Worm (Caenorhabditis elegans) whole organism, mixed stage, embryonic: ENCODE data around the gene nas-32.

Experiments
- bed-3 ChIP-seq: fragments of 200-800 bp; sonication (Bioruptor generic); optimal IDR thresholded peaks from 3 replicates; lab custom pipeline; 2018; ENCODE audit warnings: mild to moderate bottlenecking, missing genetic modification characterization, moderate library complexity, missing compliant biosample characterization
- blmp-1 ChIP-seq: fragments of 150-350 bp; optimal IDR thresholded peaks from 2 replicates; lab custom pipeline; 2014; ENCODE audit warnings: missing biosample characterization, missing genetic modification characterization
- ceh-39 ChIP-seq: fragments of 150-350 bp; optimal IDR thresholded peaks from 2 replicates; lab custom pipeline; 2014; ENCODE audit warnings: missing biosample characterization, missing genetic modification characterization
- ceh-43 ChIP-seq: fragments of 200-800 bp; sonication (Bioruptor generic); optimal IDR thresholded peaks from 2 replicates; lab custom pipeline; 2018; ENCODE audit warnings: mild to moderate bottlenecking, missing genetic modification characterization, moderate library complexity, missing compliant biosample characterization
- drap-1 ChIP-seq: fragments of 200-800 bp; sonication (Bioruptor generic); optimal IDR thresholded peaks from 3 replicates; lab custom pipeline; 2018; ENCODE audit warnings: mild to moderate bottlenecking, missing genetic modification characterization, missing compliant biosample characterization
- elt-3 ChIP-seq: fragments of 150-350 bp; optimal IDR thresholded peaks from 2 replicates; lab custom pipeline; 2014; ENCODE audit warnings: missing biosample characterization, missing genetic modification characterization
- flh-1 ChIP-seq: fragments of 200-800 bp; sonication (Bioruptor generic); optimal IDR thresholded peaks from 2 replicates; lab custom pipeline; 2018; ENCODE audit warnings: mild to moderate bottlenecking, missing genetic modification characterization, moderate library complexity, missing compliant biosample characterization
- ham-2 ChIP-seq: fragments of 200-800 bp; sonication (Bioruptor generic); optimal IDR thresholded peaks from 2 replicates; lab custom pipeline; 2018; ENCODE audit warnings: mild to moderate bottlenecking, missing genetic modification characterization, missing compliant biosample characterization
- hlh-1 ChIP-seq: fragments of 150-350 bp; optimal IDR thresholded peaks from 2 replicates; lab custom pipeline; 2014; ENCODE audit warnings: missing biosample characterization, missing genetic modification reagents, missing genetic modification characterization
- lin-32 ChIP-seq: fragments of 200-800 bp; sonication (Bioruptor generic); optimal IDR thresholded peaks from 2 replicates; lab custom pipeline; 2018; ENCODE audit warnings: mild to moderate bottlenecking, missing genetic modification characterization, missing compliant biosample characterization
- lsy-2 ChIP-seq: fragments of 150-350 bp; optimal IDR thresholded peaks from 2 replicates; lab custom pipeline; 2014; ENCODE audit warnings: missing biosample characterization, missing genetic modification characterization
- mab-5 ChIP-seq: fragments of 150-350 bp; optimal IDR thresholded peaks from 2 replicates; lab custom pipeline; 2014; ENCODE audit warnings: missing biosample characterization, missing genetic modification characterization
- mep-1 ChIP-seq: fragments of 150-350 bp; optimal IDR thresholded peaks from 2 replicates; lab custom pipeline; 2017; ENCODE audit warnings: missing biosample characterization, missing genetic modification reagents, missing genetic modification characterization, inconsistent platforms
- mls-2 ChIP-seq: sonication (generic microtip); optimal IDR thresholded peaks from 2 replicates; lab custom pipeline; 2016; ENCODE audit warnings: mild to moderate bottlenecking, missing genetic modification characterization, moderate library complexity, missing compliant biosample characterization
- nhr-12 ChIP-seq: fragments of 150-350 bp; optimal IDR thresholded peaks from 2 replicates; lab custom pipeline; 2014; ENCODE audit warnings: missing biosample characterization, missing genetic modification characterization
- nhr-2 ChIP-seq: fragments of 150-350 bp; optimal IDR thresholded peaks from 2 replicates; lab custom pipeline; 2014; ENCODE audit warnings: missing biosample characterization, missing genetic modification characterization
- nhr-237 ChIP-seq: fragments of 150-350 bp; optimal IDR thresholded peaks from 2 replicates; lab custom pipeline; 2014; ENCODE audit warnings: missing biosample characterization, missing genetic modification characterization
- nhr-28 ChIP-seq: fragments of 150-350 bp; optimal IDR thresholded peaks from 2 replicates; lab custom pipeline; 2014; ENCODE audit warnings: missing biosample characterization, missing genetic modification characterization
- nhr-76 ChIP-seq: sonication (generic microtip); optimal IDR thresholded peaks from 2 replicates; lab custom pipeline; 2017; ENCODE audit warnings: missing biosample characterization, missing genetic modification characterization
- pha-4 ChIP-seq: fragments of 150-350 bp; optimal IDR thresholded peaks from 2 replicates; lab custom pipeline; 2018; ENCODE audit warnings: missing biosample characterization, missing genetic modification reagents, missing genetic modification characterization
- sem-2 ChIP-seq: fragments of 200-800 bp; sonication (Bioruptor generic); optimal IDR thresholded peaks from 2 replicates; lab custom pipeline; 2018; ENCODE audit warnings: mild to moderate bottlenecking, missing genetic modification characterization, missing compliant biosample characterization
- snpc-4 ChIP-seq: fragments of 150-350 bp; optimal IDR thresholded peaks from 2 replicates; lab custom pipeline; 2014; ENCODE audit warnings: missing biosample characterization, missing genetic modification characterization
- sptf-1 ChIP-seq: sonication (generic microtip); optimal IDR thresholded peaks from 2 replicates; lab custom pipeline; 2017; ENCODE audit warnings: mild to moderate bottlenecking, missing genetic modification characterization, moderate library complexity, missing compliant biosample characterization
- tbx-8 ChIP-seq: fragments of 200-800 bp; sonication (Bioruptor generic); optimal IDR thresholded peaks from 2 replicates; lab custom pipeline; 2018; ENCODE audit warnings: mild to moderate bottlenecking, missing genetic modification characterization, moderate library complexity, missing compliant biosample characterization
- unc-120 ChIP-seq: sonication (generic microtip); optimal IDR thresholded peaks from 2 replicates; lab custom pipeline; 2017; ENCODE audit warnings: missing genetic modification characterization, missing compliant biosample characterization; ENCODE audit not compliant: poor library complexity, severe bottlenecking
- unc-39 ChIP-seq: fragments of 150-350 bp; optimal IDR thresholded peaks from 2 replicates; lab custom pipeline; 2014; ENCODE audit warnings: missing biosample characterization, missing genetic modification characterization
- unc-62 ChIP-seq: fragments of 150-350 bp; optimal IDR thresholded peaks from 2 replicates; lab custom pipeline; 2014; ENCODE audit warnings: missing biosample characterization, missing genetic modification reagents, missing genetic modification characterization
- ztf-11 ChIP-seq: fragments of 150-350 bp; optimal IDR thresholded peaks from 2 replicates; lab custom pipeline; 2014; ENCODE audit warnings: missing biosample characterization, missing genetic modification characterization

Gene nas-32

DNA sequence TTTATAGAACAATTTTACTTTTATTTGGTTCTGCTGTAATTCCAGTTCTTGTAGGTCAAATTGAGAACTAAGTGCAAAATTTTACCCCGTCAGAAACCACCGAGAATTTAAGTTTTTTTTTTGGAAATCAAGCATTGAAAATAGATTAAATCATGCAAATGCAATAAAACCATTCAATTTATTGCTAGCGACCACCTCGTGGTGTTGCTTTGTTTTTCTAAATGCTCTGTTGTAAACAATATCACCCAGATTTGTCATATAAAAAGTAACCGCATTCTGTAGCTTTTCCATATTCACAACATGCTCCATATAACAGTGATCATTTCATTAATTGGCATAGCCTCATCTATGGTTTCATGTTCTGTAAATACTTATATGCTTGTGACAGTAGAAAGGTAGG is 49.5 kb downstream of the nas-32 start, which contains the start of gene srbc-12:
Gene srbc-12 (plus strand): TSS at position 301 of the 400 bp plus-strand sequence.
- TF ChIP-seq nhr-237 (tag; lab: Kevin White, UChicago), result no peak
- no peak for TF ChIP-seq nhr-2 (tag; lab: Kevin White, UChicago)
- no peak for TF ChIP-seq sptf-1 (tag; lab: Kevin White, UChicago)
- TF ChIP-seq bed-3 (GFP tag; lab: Kevin White, UChicago), result no peak
- no peak for TF ChIP-seq nhr-12 (tag; lab: Kevin White, UChicago)
- no peak for TF ChIP-seq lin-32 (GFP tag; lab: Kevin White, UChicago)
- no peak for TF ChIP-seq nhr-28
- no peak for TF ChIP-seq ztf-11
- TF ChIP-seq hlh-1 (tag; lab: Kevin White, UChicago), result no peak
- no peak for TF ChIP-seq tbx-8 (GFP tag; lab: Kevin White, UChicago)
- no peak for TF ChIP-seq lsy-2 (tag; lab: Kevin White, UChicago)
- no peak for TF ChIP-seq mls-2 (tag; lab: Kevin White, UChicago)
- no peak for TF ChIP-seq mab-5 (tag; lab: Kevin White, UChicago)
- no peak for TF ChIP-seq ceh-39
- TF ChIP-seq unc-39 (tag; lab: Kevin White, UChicago), result no peak
- no peak for TF ChIP-seq unc-120
- TF ChIP-seq ceh-43 (GFP tag; lab: Kevin White, UChicago), result no peak
- TF ChIP-seq, all 35 proteins: peak for 0

DNA sequence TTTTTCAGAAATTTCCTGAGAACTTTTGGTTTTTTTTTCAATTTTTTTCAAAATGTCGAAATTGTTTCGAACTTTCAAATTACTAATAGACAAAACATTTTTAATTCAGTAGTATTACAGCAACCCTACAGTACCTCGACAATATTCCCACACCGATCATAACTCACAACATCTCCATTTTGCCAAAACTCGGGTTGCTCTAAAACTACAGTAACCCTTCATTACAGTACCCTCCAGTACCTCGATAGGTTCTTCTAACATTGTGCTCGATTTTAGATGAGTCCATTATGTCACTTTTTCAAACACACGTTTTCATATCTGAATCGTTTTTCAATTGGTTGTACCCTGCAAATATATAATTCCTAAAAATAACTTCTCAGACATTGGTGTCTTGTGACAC is 49.9 kb downstream of the nas-32 start:
- no peak for TF ChIP-seq elt-3 (tag; lab: Kevin White, UChicago)
- no peak for TF ChIP-seq snpc-4
- no peak for TF ChIP-seq mep-1
- no peak for TF ChIP-seq ham-2 (GFP tag; lab: Kevin White, UChicago)
- TF ChIP-seq flh-1 (GFP tag; lab: Kevin White, UChicago), result no peak
- no peak for TF ChIP-seq hlh-1 (tag; lab: Kevin White, UChicago)
- no peak for TF ChIP-seq pha-4 (tag; lab: Kevin White, UChicago)
- TF ChIP-seq ceh-43 (GFP tag; lab: Kevin White, UChicago), result no peak
- TF ChIP-seq nhr-237 (tag; lab: Kevin White, UChicago), result no peak
- no peak for TF ChIP-seq nhr-12 (tag; lab: Kevin White, UChicago)
- no peak for TF ChIP-seq drap-1 (GFP tag; lab: Kevin White, UChicago)
- no peak for TF ChIP-seq unc-120
- no peak for TF ChIP-seq unc-62 (GFP tag; lab: Kevin White, UChicago)
- no peak for TF ChIP-seq nhr-76
- no peak for TF ChIP-seq sptf-1 (tag; lab: Kevin White, UChicago)

DNA sequence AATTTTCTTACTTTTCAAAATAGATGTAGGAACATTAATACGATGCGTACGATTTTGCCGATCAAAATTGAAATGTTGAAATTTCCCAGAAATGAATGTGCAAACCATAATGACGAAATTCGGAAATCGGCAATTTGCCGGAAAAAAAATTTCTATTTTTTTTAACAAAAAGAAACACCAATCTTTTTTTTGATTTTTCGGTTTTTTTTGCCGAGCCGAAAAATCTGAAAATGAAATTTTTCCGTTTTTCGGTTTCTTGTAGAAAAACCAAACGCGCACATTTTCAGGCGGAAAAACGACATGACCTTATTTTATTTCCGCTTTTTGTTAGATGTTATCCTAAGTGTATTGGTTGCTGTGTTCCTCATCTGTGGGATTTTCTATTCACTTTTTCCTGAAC is 51.5 kb downstream of the nas-32 start, which contains the start of gene srbc-13:
Gene srbc-13 (plus strand): TSS at position 301 of the 400 bp plus-strand sequence.
- TF ChIP-seq nhr-237 (tag; lab: Kevin White, UChicago) (no peak), snpc-4 (no peak), drap-1 (GFP tag; lab: Kevin White, UChicago) (no peak), nhr-76 (no peak), blmp-1 (tag; lab: Kevin White, UChicago) (no peak), mls-2 (tag; lab: Kevin White, UChicago) (no peak), ham-2 (GFP tag; lab: Kevin White, UChicago) (no peak), sem-2 (GFP tag; lab: Kevin White, UChicago) (no peak), flh-1 (GFP tag; lab: Kevin White, UChicago) (no peak), mep-1 (no peak), nhr-2 (tag; lab: Kevin White, UChicago) (no peak), unc-120 (no peak), sptf-1 (tag; lab: Kevin White, UChicago) (no peak), ztf-11 (no peak)
- TF ChIP-seq, all 35 proteins: peak for 0
